Worm (Caenorhabditis elegans): ENCODE data around the gene bath-33.

bath-33 gene

ce11 chrII:1608915-1609314, 2.9 kb upstream of the bath-33 start (continued):
- TF ChIP-seq daf-8 (GFP tag; IDR thresholded peaks at IDR 0.05) (no peak), ceh-28 (tag; optimal IDR thresholded peaks at IDR 0.05) (no peak), skn-1 (tag; optimal IDR thresholded peaks at IDR 0.05) (no peak), fkh-10 (GFP tag; optimal IDR thresholded peaks at IDR 0.05) (no peak), R02D3.7 (tag; optimal IDR thresholded peaks at IDR 0.05) (no peak), nhr-41 (GFP tag; IDR thresholded peaks at IDR 0.05) (no peak), nhr-77 (tag; optimal IDR thresholded peaks at IDR 0.05) (peak; percentile 49), dpl-1 (GFP tag; optimal IDR thresholded peaks at IDR 0.05) (no peak), lin-13 (GFP tag; optimal IDR thresholded peaks at IDR 0.05) (no peak), lin-1 (GFP tag; IDR thresholded peaks at IDR 0.05) (no peak), pqm-1 (tag; optimal IDR thresholded peaks at IDR 0.05) (peak; percentile 82), snpc-4 (tag; optimal IDR thresholded peaks at IDR 0.05) (no peak), lim-7 (GFP tag; IDR thresholded peaks at IDR 0.05) (no peak), sdz-12 (GFP tag; optimal IDR thresholded peaks at IDR 0.05) (no peak), fos-1 (tag; optimal IDR thresholded peaks at IDR 0.05) (no peak), nhr-25 (tag; optimal IDR thresholded peaks at IDR 0.05; ENCODE audit: borderline replicate concordance, insufficient read depth) (no peak), nhr-11 (tag; optimal IDR thresholded peaks at IDR 0.05) (no peak), aha-1 (tag) (no peak), hif-1 (tag; optimal IDR thresholded peaks at IDR 0.05) (no peak), nhr-237 (tag; optimal IDR thresholded peaks at IDR 0.05) (no peak), nhr-102 (tag; optimal IDR thresholded peaks at IDR 0.05) (no peak), ceh-44 (GFP tag; IDR thresholded peaks at IDR 0.05) (no peak), F49E8.2 (tag; optimal IDR thresholded peaks at IDR 0.05; ENCODE audit: borderline replicate concordance) (no peak), zfp-2 (tag; optimal IDR thresholded peaks at IDR 0.05) (no peak), lin-39 (tag; optimal IDR thresholded peaks at IDR 0.05) (no peak), lir-3 (tag; optimal IDR thresholded peaks at IDR 0.05) (no peak), Y105C5A.15 (GFP tag; IDR thresholded peaks at IDR 0.05) (no peak)

- TF ChIP-seq tra-1 (GFP tag; IDR thresholded peaks at IDR 0.05) (no peak), nhr-28 (tag; optimal IDR thresholded peaks at IDR 0.05) (peak; percentile 48), nhr-111 (GFP tag; optimal IDR thresholded peaks at IDR 0.05) (no peak), lir-3 (tag; optimal IDR thresholded peaks at IDR 0.05) (no peak), duxl-1 (tag; optimal IDR thresholded peaks at IDR 0.05; ENCODE audit: poor library complexity) (no peak), nhr-77 (tag; optimal IDR thresholded peaks at IDR 0.05) (peak; percentile 46), daf-16 (GFP tag; optimal IDR thresholded peaks at IDR 0.05) (no peak), daf-16 (tag; optimal IDR thresholded peaks at IDR 0.05) (peak; percentile 86), pqm-1 (tag; optimal IDR thresholded peaks at IDR 0.05) (peak; percentile 80), hlh-11 (tag; optimal IDR thresholded peaks at IDR 0.05) (peak; percentile 15)
These were observed 1.6 kb upstream of the bath-33 start for ce11 chrII:1607575-1607974.

ce11 chrII:1605010-1605409, 969 bp downstream of the bath-33 start:
- TF ChIP-seq lin-13 (GFP tag; optimal IDR thresholded peaks at IDR 0.05) (no peak), tag-97 (GFP tag; IDR thresholded peaks at IDR 0.05) (no peak), F37D6.2 (tag; optimal IDR thresholded peaks at IDR 0.05) (no peak), daf-16 (GFP tag; optimal IDR thresholded peaks at IDR 0.05) (no peak), daf-16 (tag; optimal IDR thresholded peaks at IDR 0.05) (no peak), lin-29 (GFP tag; IDR thresholded peaks at IDR 0.05) (no peak)

ce11 chrII:1603049-1603448, 2.9 kb downstream of the bath-33 start:
- TF ChIP-seq F26F4.8 (GFP tag; conservative IDR thresholded peaks at IDR 0.05) (no peak), set-16 (GFP tag; IDR thresholded peaks at IDR 0.05) (peak; percentile 84)

Measured in whole organism, L4 larva.